Fruit fly (Drosophila melanogaster) whole organism, wandering third instar larva: ENCODE measurements around the gene Ccp84Ag.

ENCODE experiments used
- Myc ChIP-seq: fragments of >200 bp; optimal IDR thresholded peaks from 2 replicates; lab custom pipeline; 2017
- tai ChIP-seq: sonication (Bioruptor generic); optimal IDR thresholded peaks from 2 replicates; lab custom pipeline; 2016; ENCODE audit warnings: missing biosample characterization, missing genetic modification characterization
- usp ChIP-seq: fragments of >200 bp; optimal IDR thresholded peaks from 2 replicates; lab custom pipeline; 2017; ENCODE audit warnings: missing biosample characterization, missing genetic modification characterization

DNA sequence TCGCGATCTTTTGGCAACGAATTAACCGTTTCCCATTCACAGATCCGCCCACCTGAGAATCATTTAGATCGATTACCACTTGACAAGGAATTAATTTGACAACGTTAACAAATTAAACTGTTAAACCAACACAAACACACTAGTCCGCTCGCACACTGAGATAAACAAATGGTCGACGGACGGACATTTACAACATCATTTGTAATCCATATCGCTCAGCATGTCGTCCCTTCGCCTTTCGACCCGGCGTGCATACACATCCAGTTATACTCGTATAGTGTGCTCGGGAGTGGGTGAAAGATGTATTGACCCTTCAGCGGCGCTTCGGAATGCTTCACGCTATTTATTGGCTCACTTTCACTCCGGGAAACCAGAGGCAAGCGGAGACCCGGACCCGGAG lies 49.2 kb downstream of the Ccp84Ag start:
- no peak for TF ChIP-seq tai (GFP tag; lab: Kevin White, UChicago)
- TF ChIP-seq usp (GFP tag; lab: Kevin White, UChicago), result no peak
- no peak for TF ChIP-seq Myc
